Fruit fly (Drosophila melanogaster) whole organism, prepupa: ENCODE measurements around the gene CG13114.

Source experiments
- Blimp-1 ChIP-seq: fragments of 200-800 bp; sonication (Bioruptor generic); optimal IDR thresholded peaks from 3 replicates; lab custom pipeline; 2017; ENCODE audit warnings: missing biosample characterization, missing genetic modification characterization, mild to moderate bottlenecking, moderate library complexity, missing genetic modification reagents
- CG10669 ChIP-seq: fragments of 200-800 bp; sonication (Bioruptor generic); optimal IDR thresholded peaks from 3 replicates; lab custom pipeline; 2018; ENCODE audit warnings: missing biosample characterization, mild to moderate bottlenecking, missing genetic modification characterization, moderate library complexity
- CG11294 ChIP-seq: fragments of 200-800 bp; sonication (Bioruptor generic); IDR thresholded peaks from 2 replicates; pipeline ENCODE4 v1.3.6; 2022; ENCODE audit warnings: missing biosample characterization, missing genetic modification characterization
- CG11762 ChIP-seq: fragments of 200-800 bp; sonication (Bioruptor generic); optimal IDR thresholded peaks from 3 replicates; lab custom pipeline; 2016; ENCODE audit warnings: missing biosample characterization, missing genetic modification characterization; ENCODE audit not compliant: insufficient read depth
- CG11902 ChIP-seq: fragments of 200-800 bp; sonication (Bioruptor generic); optimal IDR thresholded peaks from 3 replicates; lab custom pipeline; 2016; ENCODE audit warnings: missing biosample characterization, missing genetic modification characterization
- CG15336 ChIP-seq: fragments of 200-800 bp; sonication (Bioruptor generic); IDR thresholded peaks from 2 replicates; pipeline ENCODE4 v1.3.6; 2022; ENCODE audit warnings: missing biosample characterization, missing genetic modification characterization
- CG1621 ChIP-seq: fragments of 200-800 bp; sonication (Bioruptor generic); optimal IDR thresholded peaks from 3 replicates; lab custom pipeline; 2018; ENCODE audit warnings: missing biosample characterization, mild to moderate bottlenecking, missing genetic modification characterization
- CG16779 ChIP-seq: fragments of 200-800 bp; sonication (Bioruptor generic); optimal IDR thresholded peaks from 3 replicates; lab custom pipeline; 2017; ENCODE audit warnings: missing biosample characterization, mild to moderate bottlenecking, missing genetic modification characterization
- CG3032 ChIP-seq: fragments of 200-800 bp; optimal IDR thresholded peaks from 2 replicates; lab custom pipeline; 2019; ENCODE audit warnings: missing biosample characterization, mild to moderate bottlenecking, missing genetic modification characterization, moderate library complexity
- CG31627 ChIP-seq: fragments of 200-800 bp; sonication (Bioruptor generic); optimal IDR thresholded peaks from 3 replicates; lab custom pipeline; 2016; ENCODE audit warnings: missing biosample characterization, missing genetic modification characterization
- CG34406 ChIP-seq: fragments of 200-800 bp; sonication (Bioruptor generic); optimal IDR thresholded peaks from 3 replicates; lab custom pipeline; 2016; ENCODE audit warnings: missing biosample characterization, missing genetic modification characterization
- CG3919 ChIP-seq: fragments of 200-800 bp; sonication (Bioruptor generic); optimal IDR thresholded peaks from 3 replicates; lab custom pipeline; 2016; ENCODE audit warnings: missing biosample characterization, missing genetic modification characterization
- CG4318 ChIP-seq: fragments of 200-800 bp; sonication (Bioruptor generic); optimal IDR thresholded peaks from 3 replicates; lab custom pipeline; 2017; ENCODE audit warnings: missing biosample characterization, mild to moderate bottlenecking, missing genetic modification characterization
- CG6276 ChIP-seq: fragments of 200-800 bp; sonication (Bioruptor generic); optimal IDR thresholded peaks from 2 replicates; lab custom pipeline; 2017; ENCODE audit warnings: missing biosample characterization, mild to moderate bottlenecking, missing genetic modification characterization
- CG6792 ChIP-seq: fragments of 200-800 bp; sonication (Bioruptor generic); optimal IDR thresholded peaks from 3 replicates; lab custom pipeline; 2016; ENCODE audit warnings: missing biosample characterization, missing genetic modification characterization
- CG6808 ChIP-seq: fragments of 200-800 bp; sonication (Bioruptor generic); optimal IDR thresholded peaks from 3 replicates; lab custom pipeline; 2017; ENCODE audit warnings: missing biosample characterization, missing genetic modification characterization, mild to moderate bottlenecking, moderate library complexity, missing genetic modification reagents
- CG6854 ChIP-seq: fragments of 200-800 bp; sonication (Bioruptor generic); optimal IDR thresholded peaks from 2 replicates; lab custom pipeline; 2017; ENCODE audit warnings: missing biosample characterization, mild to moderate bottlenecking, missing genetic modification characterization
- CG7368 ChIP-seq: fragments of 200-800 bp; sonication (Bioruptor generic); optimal IDR thresholded peaks from 3 replicates; lab custom pipeline; 2016; ENCODE audit warnings: missing biosample characterization, missing genetic modification characterization
- CG8119 ChIP-seq: fragments of 200-800 bp; sonication (Bioruptor generic); IDR thresholded peaks from 3 replicates; pipeline ENCODE4 v1.3.6; 2022; ENCODE audit warnings: missing biosample characterization, missing genetic modification characterization
- CG8319 ChIP-seq: fragments of 200-800 bp; sonication (Bioruptor generic); optimal IDR thresholded peaks from 3 replicates; lab custom pipeline; 2016; ENCODE audit warnings: missing biosample characterization, missing genetic modification characterization
- CG8632 ChIP-seq: fragments of 200-800 bp; sonication (Bioruptor generic); optimal IDR thresholded peaks from 3 replicates; lab custom pipeline; 2016; ENCODE audit warnings: missing biosample characterization, missing genetic modification characterization
- CG9139 ChIP-seq: fragments of 200-800 bp; sonication (Bioruptor generic); optimal IDR thresholded peaks from 3 replicates; lab custom pipeline; 2017; ENCODE audit warnings: missing biosample characterization, mild to moderate bottlenecking, missing genetic modification characterization
- Eip75B ChIP-seq: fragments of 200-800 bp; sonication (Bioruptor generic); optimal IDR thresholded peaks from 3 replicates; lab custom pipeline; 2016; ENCODE audit warnings: missing biosample characterization, missing genetic modification characterization
- Eip78C ChIP-seq: fragments of 200-800 bp; sonication (Bioruptor generic); peaks from one replicate; lab custom pipeline; 2016; ENCODE audit warnings: missing biosample characterization, missing genetic modification characterization
- Eip93F ChIP-seq: fragments of 200-800 bp; sonication (Bioruptor generic); optimal IDR thresholded peaks from 2 replicates; lab custom pipeline; 2016; ENCODE audit warnings: missing biosample characterization, mild to moderate bottlenecking, missing genetic modification characterization
- Ets21C ChIP-seq: fragments of 200-800 bp; sonication (Bioruptor generic); optimal IDR thresholded peaks from 3 replicates; lab custom pipeline; 2016; ENCODE audit warnings: missing biosample characterization, missing genetic modification characterization
- Ets96B ChIP-seq: fragments of 200-800 bp; optimal IDR thresholded peaks from 2 replicates; lab custom pipeline; 2019; ENCODE audit warnings: missing biosample characterization, mild to moderate bottlenecking, missing genetic modification characterization, moderate library complexity
- Gug ChIP-seq: fragments of 200-800 bp; sonication (Bioruptor generic); IDR thresholded peaks from 2 replicates; pipeline ENCODE4 v1.3.6; 2022; ENCODE audit warnings: missing biosample characterization, missing genetic modification characterization
- Hr38 ChIP-seq: sonication (Bioruptor generic); optimal IDR thresholded peaks from 2 replicates; lab custom pipeline; 2016; ENCODE audit warnings: missing biosample characterization, missing genetic modification characterization
- Hr39 ChIP-seq: fragments of 200-800 bp; sonication (Bioruptor generic); optimal IDR thresholded peaks from 2 replicates; lab custom pipeline; 2016; ENCODE audit warnings: missing biosample characterization, missing genetic modification characterization
- Lpt ChIP-seq: fragments of 200-800 bp; sonication (Bioruptor generic); optimal IDR thresholded peaks from 3 replicates; lab custom pipeline; 2016; ENCODE audit warnings: missing biosample characterization, missing genetic modification characterization
- Met ChIP-seq: fragments of 200-800 bp; sonication (Bioruptor generic); optimal IDR thresholded peaks from 3 replicates; lab custom pipeline; 2016; ENCODE audit warnings: missing biosample characterization, missing genetic modification characterization
- OdsH ChIP-seq: fragments of 200-800 bp; sonication (Bioruptor generic); optimal IDR thresholded peaks from 3 replicates; lab custom pipeline; 2016; ENCODE audit warnings: missing biosample characterization, missing genetic modification characterization
- Sox102F ChIP-seq: fragments of 200-800 bp; sonication (Bioruptor generic); optimal IDR thresholded peaks from 2 replicates; lab custom pipeline; 2016; ENCODE audit warnings: missing biosample characterization, mild to moderate bottlenecking, missing genetic modification characterization
- Sox14 ChIP-seq: fragments of 200-800 bp; sonication (Bioruptor generic); optimal IDR thresholded peaks from 3 replicates; lab custom pipeline; 2016; ENCODE audit warnings: missing biosample characterization, missing genetic modification characterization
- Sox15 ChIP-seq: fragments of 200-800 bp; sonication (Bioruptor generic); optimal IDR thresholded peaks from 3 replicates; lab custom pipeline; 2016; ENCODE audit warnings: missing biosample characterization, missing genetic modification characterization
- dsx ChIP-seq: fragments of 200-800 bp; optimal IDR thresholded peaks from 3 replicates; lab custom pipeline; 2019; ENCODE audit warnings: missing biosample characterization, mild to moderate bottlenecking, missing genetic modification characterization, moderate library complexity; ENCODE audit not compliant: poor library complexity, severe bottlenecking
- esn ChIP-seq: fragments of 200-800 bp; sonication (Bioruptor generic); optimal IDR thresholded peaks from 2 replicates; lab custom pipeline; 2016; ENCODE audit warnings: missing biosample characterization, mild to moderate bottlenecking, missing genetic modification characterization, moderate library complexity
- fd59A ChIP-seq: fragments of 200-800 bp; sonication (Bioruptor generic); optimal IDR thresholded peaks from 2 replicates; lab custom pipeline; 2017; ENCODE audit warnings: missing biosample characterization, mild to moderate bottlenecking, missing genetic modification characterization, missing genetic modification reagents
- fd85E ChIP-seq: fragments of 200-800 bp; sonication (Bioruptor generic); optimal IDR thresholded peaks from 3 replicates; lab custom pipeline; 2016; ENCODE audit warnings: missing biosample characterization, missing genetic modification characterization
- fkh ChIP-seq: fragments of 200-800 bp; sonication (Bioruptor generic); optimal IDR thresholded peaks from 3 replicates; lab custom pipeline; 2017; ENCODE audit warnings: missing biosample characterization, mild to moderate bottlenecking, missing genetic modification characterization, moderate library complexity
- lz ChIP-seq: fragments of 200-800 bp; sonication (Bioruptor generic); optimal IDR thresholded peaks from 3 replicates; lab custom pipeline; 2016; ENCODE audit warnings: missing biosample characterization, missing genetic modification characterization
- pdm3 ChIP-seq: fragments of 200-800 bp; sonication (Bioruptor generic); optimal IDR thresholded peaks from 3 replicates; lab custom pipeline; 2016; ENCODE audit warnings: missing biosample characterization, missing genetic modification characterization
- salr ChIP-seq, 2 experiments: fragments of 200-800 bp; sonication (Bioruptor generic); optimal IDR thresholded peaks; 3 replicates each; lab custom pipeline; 2016 to 2018; ENCODE audit warnings: missing biosample characterization in 2 of 2, missing genetic modification characterization in 2 of 2, mild to moderate bottlenecking in 1 of 2
- spab ChIP-seq: fragments of 200-800 bp; sonication (Bioruptor generic); optimal IDR thresholded peaks from 2 replicates; lab custom pipeline; 2017; ENCODE audit warnings: missing biosample characterization, mild to moderate bottlenecking, missing genetic modification characterization, missing genetic modification reagents
- svp ChIP-seq: fragments of 200-800 bp; sonication (Bioruptor generic); peaks from one replicate; lab custom pipeline; 2016; ENCODE audit warnings: missing biosample characterization, missing genetic modification characterization
- topi ChIP-seq: fragments of 200-800 bp; sonication (Bioruptor generic); optimal IDR thresholded peaks from 3 replicates; lab custom pipeline; 2016; ENCODE audit warnings: missing biosample characterization, missing genetic modification characterization
- vri ChIP-seq: fragments of 200-800 bp; sonication (Bioruptor generic); optimal IDR thresholded peaks from 3 replicates; lab custom pipeline; 2016; ENCODE audit warnings: missing biosample characterization, mild to moderate bottlenecking, missing genetic modification characterization

The CG13114 gene

dm6 chr2L:9566656-9567055, 21.0 kb downstream of the CG13114 start, which contains the start of gene jp:
Gene jp, minus strand, starts transcription at chr2L:9566750.
- TF ChIP-seq CG6792 (GFP tag; lab: Kevin White, UChicago): no peak
- no peak for TF ChIP-seq CG16779 (tag; lab: Kevin White, UChicago)
- TF ChIP-seq Ets21C: no peak
- TF ChIP-seq CG34406 (GFP tag; lab: Kevin White, UChicago): no peak
- no peak for TF ChIP-seq vri (GFP tag; lab: Kevin White, UChicago)
- TF ChIP-seq CG11294 (GFP tag; lab: Robert Waterston, UW): no peak
- no peak for TF ChIP-seq lz (GFP tag; lab: Kevin White, UChicago)
- TF ChIP-seq Sox14 (GFP tag; lab: Kevin White, UChicago): no peak
- no peak for TF ChIP-seq CG8319 (GFP tag; lab: Kevin White, UChicago)

- TF ChIP-seq Sox15 (no peak), CG6276 (GFP tag; lab: Kevin White, UChicago) (peak; percentile 77), Blimp-1 (peak; percentile 74), Hr39 (GFP tag; lab: Kevin White, UChicago) (peak; percentile 57), OdsH (peak; percentile 83), vri (GFP tag; lab: Kevin White, UChicago) (peak; percentile 96), Eip78C (GFP tag; lab: Kevin White, UChicago) (peak; percentile 96), dsx (GFP tag; lab: Kevin White, UChicago) (peak; percentile 54), Sox102F (GFP tag; lab: Kevin White, UChicago) (peak; percentile 89), Eip75B (GFP tag; lab: Kevin White, UChicago) (peak; percentile 68), CG1621 (peak; percentile 43), Lpt (peak; percentile 42), CG31627 (GFP tag; lab: Kevin White, UChicago) (peak; percentile 60), fd59A (GFP tag; lab: Kevin White, UChicago) (peak; percentile 39), CG11902 (GFP tag; lab: Kevin White, UChicago) (no peak), Sox14 (GFP tag; lab: Kevin White, UChicago) (peak; percentile 65), Eip93F (GFP tag; lab: Kevin White, UChicago) (peak; percentile 4), CG10669 (peak; percentile 71), CG34406 (GFP tag; lab: Kevin White, UChicago) (peak; percentile 72), fd85E (GFP tag; lab: Kevin White, UChicago) (peak; percentile 78), CG3919 (GFP tag; lab: Kevin White, UChicago) (peak; percentile 89), Gug (GFP tag; lab: Robert Waterston, UW) (peak; percentile 48), Hr38 (GFP tag; lab: Kevin White, UChicago) (no peak), fkh (peak; percentile 100), CG8632 (GFP tag; lab: Kevin White, UChicago) (peak; percentile 44), salr (GFP tag; optimal IDR thresholded peaks at IDR 0.05; lab: Kevin White, UChicago) (peak; percentile 38 to 63), Ets21C (peak; percentile 18), spab (GFP tag; lab: Kevin White, UChicago) (peak; percentile 26), CG15336 (GFP tag; lab: Robert Waterston, UW) (peak; percentile 78), CG6854 (GFP tag; lab: Kevin White, UChicago) (peak; percentile 97), esn (GFP tag; lab: Kevin White, UChicago) (peak; percentile 90), pdm3 (GFP tag; lab: Kevin White, UChicago) (peak; percentile 83), svp (peak; percentile 74), CG6808 (GFP tag; lab: Kevin White, UChicago) (peak; percentile 67), CG8319 (GFP tag; lab: Kevin White, UChicago) (peak; percentile 70), CG9139 (GFP tag; lab: Kevin White, UChicago) (no peak), CG7368 (GFP tag; lab: Kevin White, UChicago) (peak; percentile 85), CG6792 (GFP tag; lab: Kevin White, UChicago) (peak; percentile 82), CG3032 (tag; lab: Kevin White, UChicago) (peak; percentile 37), Ets96B (tag; lab: Kevin White, UChicago) (no peak), CG11762 (GFP tag; lab: Kevin White, UChicago) (peak; percentile 77), topi (GFP tag; lab: Kevin White, UChicago) (peak; percentile 78), CG8119 (GFP tag; lab: Robert Waterston, UW) (peak; percentile 68), lz (GFP tag; lab: Kevin White, UChicago) (peak; percentile 76), Met (GFP tag; lab: Kevin White, UChicago) (peak; percentile 89), CG4318 (no peak)
Observed at dm6 chr2L:9567398-9567856, 21.8 kb downstream of the CG13114 start.
